Fruit fly (Drosophila melanogaster): Measurements from ENCODE around the gene ATP6AP2.

DNA sequence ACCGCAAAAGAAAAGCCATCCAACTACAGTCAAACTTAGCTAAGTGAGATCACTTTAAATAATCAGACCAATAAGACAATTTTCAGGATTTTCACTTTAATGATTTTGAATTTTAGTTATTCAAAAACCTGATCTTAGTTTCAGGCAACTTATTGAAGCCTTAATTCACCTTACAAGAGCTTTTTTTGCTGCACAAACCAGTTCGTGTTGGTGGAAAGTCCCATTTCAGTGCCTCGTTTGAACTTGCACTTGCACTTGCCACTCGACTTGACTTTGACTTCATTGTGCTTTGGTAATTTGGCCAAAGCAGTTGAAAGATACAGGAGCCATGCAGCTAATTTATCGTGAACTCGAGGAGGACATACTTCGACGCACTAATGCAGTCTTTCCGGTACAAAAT lies 8.9 kb upstream of the ATP6AP2 start, which contains the start of gene St2:
- TF ChIP-seq usp (GFP tag; optimal IDR thresholded peaks at IDR 0.05), result no peak
- TF ChIP-seq EcR (GFP tag; optimal IDR thresholded peaks at IDR 0.05), result no peak
